Worm (Caenorhabditis elegans) whole organism, young adult: ENCODE measurements around the gene C47D12.2.

Experiments
- B0035.1 ChIP-seq: sonication (generic microtip); optimal IDR thresholded peaks from 2 replicates; lab custom pipeline; 2016; ENCODE audit warnings: missing genetic modification characterization, mild to moderate bottlenecking, missing compliant biosample characterization, missing genotype, missing genetic modification reagents
- B0336.3 ChIP-seq: fragments of 200-800 bp; sonication (Bioruptor generic); IDR thresholded peaks from 2 replicates; pipeline ENCODE4 v1.3.6; 2022; ENCODE audit warnings: missing genetic modification characterization, missing compliant biosample characterization
- C06A6.2 ChIP-seq: fragments of 200-800 bp; sonication (Bioruptor generic); conservative IDR thresholded peaks from 2 replicates; pipeline ENCODE4 v1.3.6; 2022; ENCODE audit warnings: missing genetic modification characterization, missing compliant biosample characterization
- D2030.7 ChIP-seq: fragments of 200-800 bp; sonication (Bioruptor generic); IDR thresholded peaks from 2 replicates; pipeline ENCODE4 v1.3.6; 2022; ENCODE audit warnings: missing genetic modification reagents, missing genetic modification characterization, missing compliant biosample characterization
- F22D6.2 ChIP-seq: sonication (generic microtip); optimal IDR thresholded peaks from 2 replicates; lab custom pipeline; 2016; ENCODE audit warnings: mild to moderate bottlenecking, missing genetic modification characterization, missing compliant biosample characterization
- F39B2.1 ChIP-seq: fragments of 200-800 bp; sonication (Bioruptor generic); IDR thresholded peaks from 2 replicates; pipeline ENCODE4 v1.3.6; 2022; ENCODE audit warnings: missing genetic modification reagents, missing genetic modification characterization, missing compliant biosample characterization
- F52B5.7 ChIP-seq: sonication (generic microtip); optimal IDR thresholded peaks from 2 replicates; lab custom pipeline; 2016; ENCODE audit warnings: mild to moderate bottlenecking, missing genetic modification characterization, missing compliant biosample characterization
- K12H6.12 ChIP-seq: fragments of 200-800 bp; sonication (Bioruptor generic); optimal IDR thresholded peaks from 2 replicates; lab custom pipeline; 2018; ENCODE audit warnings: mild to moderate bottlenecking, missing genetic modification characterization, missing compliant biosample characterization
- T07F8.4 ChIP-seq: sonication (generic microtip); optimal IDR thresholded peaks from 2 replicates; lab custom pipeline; 2016; ENCODE audit warnings: mild to moderate bottlenecking, missing genetic modification characterization, moderate library complexity, missing compliant biosample characterization
- T26A5.8 ChIP-seq: sonication (generic microtip); optimal IDR thresholded peaks from 2 replicates; lab custom pipeline; 2016; ENCODE audit warnings: missing genetic modification characterization, missing compliant biosample characterization
- Y53F4B.3 ChIP-seq: fragments of 200-800 bp; sonication (Bioruptor generic); IDR thresholded peaks from 2 replicates; pipeline ENCODE4 v1.3.6; 2022; ENCODE audit warnings: missing genetic modification reagents, missing genetic modification characterization, missing compliant biosample characterization
- Y53G8AR.9 ChIP-seq: fragments of 200-800 bp; sonication (Bioruptor generic); conservative IDR thresholded peaks from 2 replicates; pipeline ENCODE4 v1.3.6; 2022; ENCODE audit warnings: missing genetic modification reagents, missing genetic modification characterization, missing compliant biosample characterization
- Y95B8A.8 ChIP-seq: fragments of 200-800 bp; sonication (Bioruptor generic); IDR thresholded peaks from 2 replicates; pipeline ENCODE4 v1.3.6; 2022; ENCODE audit warnings: missing genetic modification reagents, missing genetic modification characterization, missing compliant biosample characterization
- akir-1 ChIP-seq: fragments of 200-800 bp; sonication (Bioruptor generic); optimal IDR thresholded peaks from 2 replicates; lab custom pipeline; 2018; ENCODE audit warnings: mild to moderate bottlenecking, missing genetic modification characterization, moderate library complexity, missing compliant biosample characterization
- attf-6 ChIP-seq: fragments of 200-800 bp; sonication (Bioruptor generic); IDR thresholded peaks from 2 replicates; pipeline ENCODE4 v1.3.6; 2022; ENCODE audit warnings: missing genetic modification reagents, missing genetic modification characterization, missing compliant biosample characterization
- ceh-27 ChIP-seq: fragments of 200-800 bp; sonication (Bioruptor generic); optimal IDR thresholded peaks from 2 replicates; lab custom pipeline; 2018; ENCODE audit warnings: mild to moderate bottlenecking, missing genetic modification characterization, moderate library complexity, missing compliant biosample characterization
- chd-7 ChIP-seq: sonication (generic microtip); optimal IDR thresholded peaks from 2 replicates; lab custom pipeline; 2016; ENCODE audit warnings: mild to moderate bottlenecking, missing genetic modification characterization, moderate library complexity, missing compliant biosample characterization
- die-1 ChIP-seq: sonication (generic microtip); optimal IDR thresholded peaks from 2 replicates; lab custom pipeline; 2016; ENCODE audit warnings: missing genotype, mild to moderate bottlenecking, missing genetic modification characterization, missing compliant biosample characterization
- dox-1 ChIP-seq: fragments of 200-800 bp; sonication (Bioruptor generic); IDR thresholded peaks from 2 replicates; pipeline ENCODE4 v1.3.6; 2022; ENCODE audit warnings: missing genetic modification reagents, missing genetic modification characterization, missing compliant biosample characterization
- dpff-1 ChIP-seq: sonication (generic microtip); optimal IDR thresholded peaks from 2 replicates; lab custom pipeline; 2017; ENCODE audit warnings: mild to moderate bottlenecking, missing genetic modification characterization, missing compliant biosample characterization
- efl-1 ChIP-seq: fragments of 150-350 bp; optimal IDR thresholded peaks from 2 replicates; lab custom pipeline; 2014; ENCODE audit warnings: missing biosample characterization, missing genetic modification reagents, missing genetic modification characterization
- ekl-4 ChIP-seq: fragments of 200-800 bp; sonication (Bioruptor generic); IDR thresholded peaks from 2 replicates; pipeline ENCODE4 v1.3.6; 2022; ENCODE audit warnings: missing genetic modification reagents, missing genetic modification characterization, missing compliant biosample characterization
- hmg-20 ChIP-seq: fragments of 200-800 bp; sonication (Bioruptor generic); IDR thresholded peaks from 2 replicates; pipeline ENCODE4 v1.3.6; 2022; ENCODE audit warnings: missing genetic modification reagents, missing genetic modification characterization, missing compliant biosample characterization
- hrde-1 ChIP-seq: sonication (generic microtip); optimal IDR thresholded peaks from 2 replicates; lab custom pipeline; 2016; ENCODE audit warnings: missing genetic modification characterization, mild to moderate bottlenecking, missing compliant biosample characterization, moderate library complexity, missing genotype, missing genetic modification reagents, borderline replicate concordance
- lag-1 ChIP-seq: fragments of 200-800 bp; sonication (Bioruptor generic); IDR thresholded peaks from 2 replicates; pipeline ENCODE4 v1.3.6; 2022; ENCODE audit warnings: missing genetic modification reagents, missing genetic modification characterization, missing compliant biosample characterization
- let-607 ChIP-seq, 2 experiments: fragments of 200-800 bp in 1 of 2; sonication (Bioruptor generic) in 1 of 2; sonication (generic microtip) in 1 of 2; optimal IDR thresholded peaks; 2 replicates each; lab custom pipeline; 2016 to 2018; ENCODE audit warnings: mild to moderate bottlenecking in 2 of 2, missing compliant biosample characterization in 2 of 2, missing genetic modification characterization in 2 of 2, moderate library complexity in 2 of 2, missing genotype in 1 of 2
- lin-26 ChIP-seq: fragments of 200-800 bp; sonication (Bioruptor generic); IDR thresholded peaks from 2 replicates; pipeline ENCODE4 v1.3.6; 2022; ENCODE audit warnings: missing genetic modification reagents, missing genetic modification characterization, missing compliant biosample characterization
- lin-40 ChIP-seq: sonication (generic microtip); optimal IDR thresholded peaks from 2 replicates; lab custom pipeline; 2016; ENCODE audit warnings: missing genetic modification characterization, mild to moderate bottlenecking, missing compliant biosample characterization, missing genotype, missing genetic modification reagents
- lsl-1 ChIP-seq: fragments of 200-800 bp; sonication (Bioruptor generic); optimal IDR thresholded peaks from 2 replicates; lab custom pipeline; 2018; ENCODE audit warnings: mild to moderate bottlenecking, missing genetic modification characterization, moderate library complexity, missing compliant biosample characterization
- mcd-1 ChIP-seq: fragments of 200-800 bp; sonication (Bioruptor generic); IDR thresholded peaks from 2 replicates; pipeline ENCODE4 v1.3.6; 2022; ENCODE audit warnings: missing genetic modification reagents, missing genetic modification characterization, missing compliant biosample characterization
- mxl-1 ChIP-seq: sonication (generic microtip); optimal IDR thresholded peaks from 2 replicates; lab custom pipeline; 2016; ENCODE audit warnings: missing genetic modification characterization, missing compliant biosample characterization
- nfya-2 ChIP-seq: fragments of 200-800 bp; sonication (Bioruptor generic); IDR thresholded peaks from 2 replicates; pipeline ENCODE4 v1.3.6; 2022; ENCODE audit warnings: missing genetic modification reagents, missing genetic modification characterization, missing compliant biosample characterization
- nhr-120 ChIP-seq: fragments of 200-800 bp; sonication (Bioruptor generic); IDR thresholded peaks from 2 replicates; pipeline ENCODE4 v1.3.6; 2022; ENCODE audit warnings: missing genetic modification characterization, missing compliant biosample characterization
- nhr-27 ChIP-seq: fragments of 200-800 bp; sonication (Bioruptor generic); optimal IDR thresholded peaks from 2 replicates; lab custom pipeline; 2018; ENCODE audit warnings: mild to moderate bottlenecking, missing genetic modification characterization, moderate library complexity, missing compliant biosample characterization
- nhr-90 ChIP-seq: sonication (generic microtip); optimal IDR thresholded peaks from 2 replicates; lab custom pipeline; 2016; ENCODE audit warnings: missing genotype, mild to moderate bottlenecking, missing genetic modification characterization, missing compliant biosample characterization
- rpc-1 ChIP-seq, 2 experiments: fragments of 150-350 bp in 1 of 2; sonication (generic microtip) in 1 of 2; optimal IDR thresholded peaks; 2 replicates each; lab custom pipeline; 2014 to 2018; ENCODE audit warnings: missing biosample characterization in 1 of 2, missing genetic modification characterization in 1 of 2, missing genetic modification reagents in 1 of 2, missing genotype in 1 of 2
- sdz-38 ChIP-seq: sonication (generic microtip); optimal IDR thresholded peaks from 2 replicates; lab custom pipeline; 2016; ENCODE audit warnings: missing genotype, missing genetic modification characterization, missing compliant biosample characterization
- snpc-3.4 ChIP-seq: sonication (generic microtip); optimal IDR thresholded peaks from 2 replicates; lab custom pipeline; 2017; ENCODE audit warnings: missing genetic modification characterization, mild to moderate bottlenecking, missing compliant biosample characterization, antibody characterized with exemption, moderate library complexity, missing genotype, missing genetic modification reagents
- snpc-4 ChIP-seq, 5 experiments: fragments of 150-350 bp in 1 of 5; sonication (generic microtip) in 4 of 5; optimal IDR thresholded peaks; 2 replicates each; lab custom pipeline; 2014 to 2018; ENCODE audit warnings: missing genetic modification characterization in 5 of 5, missing biosample characterization in 3 of 5, antibody characterized with exemption in 2 of 5, mild to moderate bottlenecking in 2 of 5, missing compliant biosample characterization in 2 of 5, missing genotype in 2 of 5, moderate library complexity in 2 of 5, missing genetic modification reagents in 1 of 5
- tbp1 ChIP-seq: fragments of 200-800 bp; sonication (Bioruptor generic); optimal IDR thresholded peaks from 2 replicates; lab custom pipeline; 2018; ENCODE audit warnings: mild to moderate bottlenecking, missing genetic modification characterization, missing compliant biosample characterization
- ztf-25 ChIP-seq: fragments of 200-800 bp; sonication (Bioruptor generic); IDR thresholded peaks from 2 replicates; pipeline ENCODE4 v1.3.6; 2022; ENCODE audit warnings: missing genetic modification reagents, missing genetic modification characterization, missing compliant biosample characterization
- ztf-6 ChIP-seq: fragments of 200-800 bp; sonication (Bioruptor generic); IDR thresholded peaks from 2 replicates; pipeline ENCODE4 v1.3.6; 2022; ENCODE audit warnings: missing genetic modification reagents, missing genetic modification characterization, missing compliant biosample characterization

C47D12.2 gene

ce11 chrII:11726470-11727106, 50.5 kb downstream of the C47D12.2 start, which contains the start of gene F13D12.5 (continued):
- no peak for TF ChIP-seq sdz-38 (tag; lab: Kevin White, UChicago)
- TF ChIP-seq mcd-1 (GFP tag; lab: Robert Waterston, UW): peak; percentile 43; the same call in 1 of the 2 replicates
- no peak for TF ChIP-seq F52B5.7
- peak; percentile 88 for TF ChIP-seq efl-1 (GFP tag; lab: Kevin White, UChicago)
- no peak for TF ChIP-seq T07F8.4 (tag; lab: Kevin White, UChicago)
- no peak for TF ChIP-seq ekl-4 (GFP tag; lab: Robert Waterston, UW)
- TF ChIP-seq ceh-27 (GFP tag; lab: Kevin White, UChicago): no peak
- TF ChIP-seq hrde-1 (tag; lab: Kevin White, UChicago): no peak
- TF ChIP-seq B0336.3: no peak; the same call in 1 of the 2 replicates
- no peak for TF ChIP-seq die-1 (tag; lab: Kevin White, UChicago)
- no peak for TF ChIP-seq ztf-25 (GFP tag; lab: Robert Waterston, UW)
- no peak for TF ChIP-seq nfya-2 (GFP tag; lab: Robert Waterston, UW)
- TF ChIP-seq B0035.1 (tag; lab: Kevin White, UChicago): no peak
- no peak for TF ChIP-seq F22D6.2 (tag; lab: Kevin White, UChicago)

- no peak for TF ChIP-seq lin-40 (tag; lab: Kevin White, UChicago)
- no peak for TF ChIP-seq lag-1 (GFP tag; lab: Robert Waterston, UW)
- TF ChIP-seq die-1 (tag; lab: Kevin White, UChicago): no peak
- no peak for TF ChIP-seq Y95B8A.8
- no peak for TF ChIP-seq F39B2.1 (GFP tag; lab: Robert Waterston, UW)
- no peak for TF ChIP-seq rpc-1 (optimal IDR thresholded peaks at IDR 0.05; lab: Kevin White, UChicago)
- no peak for TF ChIP-seq rpc-1 (tag; optimal IDR thresholded peaks at IDR 0.05; lab: Kevin White, UChicago)
Observed at ce11 chrII:11727438-11727837, 51.3 kb downstream of the C47D12.2 start.

- TF ChIP-seq Y53G8AR.9 (GFP tag; lab: Robert Waterston, UW) (peak; percentile 33; the same call in 1 of the 2 replicates), snpc-3.4 (tag; lab: Kevin White, UChicago) (peak; percentile 3), Y53F4B.3 (GFP tag; lab: Robert Waterston, UW) (no peak), D2030.7 (0 out of 2 replicates have a peak, but pooled peaks have one; percentile 14), akir-1 (GFP tag; lab: Kevin White, UChicago) (no peak), F52B5.7 (no peak), nhr-27 (tag; lab: Kevin White, UChicago) (no peak), nhr-90 (tag; lab: Kevin White, UChicago) (peak; percentile 5), snpc-4 (GFP tag; optimal IDR thresholded peaks at IDR 0.05; lab: Kevin White, UChicago) (no peak), snpc-4 (tag; optimal IDR thresholded peaks at IDR 0.05; lab: Kevin White, UChicago) (peak in 1 of 4 experiments; percentile 24), lin-26 (GFP tag; lab: Robert Waterston, UW) (0 out of 2 replicates have a peak, but pooled peaks have one; percentile 40), ztf-6 (GFP tag; lab: Robert Waterston, UW) (no peak), lsl-1 (GFP tag; lab: Kevin White, UChicago) (no peak), T26A5.8 (no peak), let-607 (tag; optimal IDR thresholded peaks at IDR 0.05; lab: Kevin White, UChicago) (no peak), nhr-120 (GFP tag; lab: Robert Waterston, UW) (no peak), K12H6.12 (tag; lab: Kevin White, UChicago) (peak; percentile 43), dpff-1 (tag; lab: Kevin White, UChicago) (no peak), dox-1 (GFP tag; lab: Robert Waterston, UW) (0 out of 2 replicates have a peak, but pooled peaks have one; percentile 25), F22D6.2 (tag; lab: Kevin White, UChicago) (peak; percentile 42), rpc-1 (optimal IDR thresholded peaks at IDR 0.05; lab: Kevin White, UChicago) (no peak), rpc-1 (tag; optimal IDR thresholded peaks at IDR 0.05; lab: Kevin White, UChicago) (no peak), chd-7 (no peak), C06A6.2 (GFP tag; lab: Robert Waterston, UW) (no peak), mcd-1 (GFP tag; lab: Robert Waterston, UW) (peak; percentile 62), attf-6 (no peak), hmg-20 (no peak), tbp1 (peak; percentile 43), mxl-1 (tag; lab: Kevin White, UChicago) (no peak)
Observed at ce11 chrII:11728545-11729105, 52.5 kb downstream of the C47D12.2 start, which contains the start of gene alh-8. TSS of gene alh-8 (plus strand) at chrII:11729055.
